Worm (Caenorhabditis elegans) whole organism, dauer: ENCODE results near the gene F13B6.3.

Experiments
- unc-62 ChIP-seq: sonication (generic microtip); optimal IDR thresholded peaks from 2 replicates; lab custom pipeline; 2017; ENCODE audit warnings: missing biosample characterization, missing genetic modification reagents, missing genetic modification characterization

The F13B6.3 gene

DNA sequence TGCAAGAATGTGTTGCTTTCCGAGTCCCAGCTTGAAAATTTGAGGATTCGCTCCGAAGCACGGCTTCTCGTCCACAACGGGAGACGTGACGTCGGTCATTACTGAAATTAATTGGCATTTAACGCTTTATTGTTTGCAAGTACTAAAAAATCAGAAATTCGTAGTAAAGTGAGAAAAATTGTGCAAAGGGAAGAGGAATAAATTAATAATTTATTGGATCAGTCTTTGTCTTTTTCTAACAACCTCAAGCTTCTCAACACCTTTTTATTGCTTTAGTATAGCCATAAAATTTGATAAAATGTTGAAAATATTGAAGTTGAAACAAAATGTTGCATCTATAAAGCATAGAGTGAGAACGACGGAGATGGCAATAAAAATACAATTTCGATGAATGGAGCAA, 14.4 kb downstream of the F13B6.3 start, which contains the start of gene tes-1:
tes-1 (minus strand) TSS at position 101 of the 400 bp plus-strand sequence.
- TF ChIP-seq unc-62 (GFP tag; lab: Kevin White, UChicago): no peak

DNA sequence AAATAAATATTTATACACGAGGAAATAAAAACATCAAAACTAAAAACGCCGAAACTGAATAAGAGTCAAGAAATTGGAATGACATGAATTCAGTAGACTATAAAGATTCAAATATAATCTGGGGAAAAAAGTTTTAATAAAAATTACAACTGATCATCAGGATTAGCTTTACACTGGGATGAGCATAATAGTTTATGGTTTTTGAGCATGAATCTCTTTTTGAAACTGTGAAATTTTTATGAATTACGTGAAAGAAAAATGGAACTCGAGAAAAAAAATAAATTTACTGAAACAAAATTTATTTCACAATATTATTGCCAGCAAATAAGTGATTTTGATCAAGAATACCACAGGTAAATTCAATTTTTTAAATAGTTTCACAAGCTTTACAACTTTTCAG, 18.2 kb downstream of the F13B6.3 start, which contains the start of gene B0496.2:
B0496.2 (plus strand) TSS at position 301 of the 400 bp plus-strand sequence.
- TF ChIP-seq unc-62 (GFP tag; lab: Kevin White, UChicago): no peak

DNA sequence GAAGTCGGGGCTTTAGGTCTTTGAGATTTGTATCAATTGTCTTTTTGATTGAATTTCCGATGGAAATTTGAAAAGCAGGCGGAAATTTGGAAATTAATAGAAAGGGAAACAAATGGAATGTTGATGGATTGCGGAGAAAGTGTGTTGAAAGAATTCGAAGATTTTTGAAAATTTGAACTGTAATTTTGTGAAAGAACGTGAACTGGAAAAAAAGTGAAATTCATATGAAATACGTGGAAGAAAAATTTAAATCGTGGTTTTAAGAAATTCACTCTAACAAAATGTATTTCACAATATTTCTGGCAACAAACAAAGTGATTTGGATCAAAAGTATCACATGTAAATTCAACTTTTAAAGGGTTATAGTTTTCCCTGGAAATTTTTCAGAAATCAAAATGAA, 19.8 kb downstream of the F13B6.3 start, which contains the start of gene B0496.1:
B0496.1 (plus strand) TSS at position 301 of the 400 bp plus-strand sequence.
- no peak for TF ChIP-seq unc-62 (GFP tag; lab: Kevin White, UChicago)

DNA sequence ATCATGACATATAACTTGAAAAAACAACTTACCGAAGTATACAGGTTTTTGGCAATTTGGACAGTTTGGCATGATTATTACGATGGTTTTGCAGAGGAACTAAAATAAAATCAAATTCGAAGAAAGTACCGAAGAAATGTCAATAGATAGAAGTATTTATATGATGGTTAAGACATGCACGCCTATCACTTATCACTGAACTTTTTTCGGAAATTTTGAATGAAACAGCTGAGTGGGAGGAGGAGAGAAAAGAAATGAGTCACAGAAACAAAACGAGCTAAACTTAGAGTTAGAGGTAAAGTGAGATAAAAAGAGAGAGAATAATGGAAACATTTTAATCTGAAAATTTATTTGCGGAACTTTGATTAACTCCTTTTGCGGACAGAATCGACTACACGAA, 20.5 kb downstream of the F13B6.3 start, which contains the start of gene valv-1:
valv-1 (minus strand) TSS at position 101 of the 400 bp plus-strand sequence.
- no peak for TF ChIP-seq unc-62 (GFP tag; lab: Kevin White, UChicago)

DNA sequence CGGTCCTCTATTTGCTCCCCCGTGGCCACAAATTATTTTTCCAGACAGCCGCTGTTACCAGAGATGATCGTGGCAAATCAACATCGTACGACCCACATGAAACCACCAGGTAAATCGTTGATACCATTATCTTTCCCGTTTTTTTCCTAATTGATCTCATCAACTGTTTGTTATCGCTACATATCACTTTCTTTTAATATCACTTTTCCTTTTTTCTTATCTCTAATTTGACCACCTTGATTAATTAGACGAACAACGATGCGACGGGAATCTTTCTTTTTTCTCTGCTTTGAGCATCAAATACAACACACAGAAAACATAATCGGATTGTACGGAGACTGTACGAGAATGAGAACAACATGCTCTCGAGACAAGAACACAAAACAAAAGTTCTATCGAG, 25.5 kb downstream of the F13B6.3 start:
- TF ChIP-seq unc-62 (GFP tag; lab: Kevin White, UChicago): no peak

DNA sequence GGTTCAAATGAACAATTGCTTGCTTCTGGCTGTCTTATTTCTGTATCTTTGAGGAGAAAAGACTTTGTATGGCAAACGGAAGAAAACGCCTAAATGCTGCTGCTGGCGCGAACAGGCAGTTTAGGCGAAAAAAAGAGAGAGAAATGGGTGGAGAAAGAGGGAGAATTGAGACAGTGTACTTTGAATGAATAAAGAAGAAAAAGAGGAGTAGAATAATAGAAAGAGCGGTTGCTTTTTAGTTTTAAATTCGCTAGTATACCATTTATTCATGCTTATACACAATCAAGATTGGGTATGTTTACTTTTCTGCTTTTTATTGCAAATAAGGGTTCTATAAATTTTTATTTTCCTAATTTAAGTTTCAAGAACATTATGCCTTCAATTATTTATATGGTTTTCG, 26.4 kb downstream of the F13B6.3 start:
- TF ChIP-seq unc-62 (GFP tag; lab: Kevin White, UChicago): no peak

DNA sequence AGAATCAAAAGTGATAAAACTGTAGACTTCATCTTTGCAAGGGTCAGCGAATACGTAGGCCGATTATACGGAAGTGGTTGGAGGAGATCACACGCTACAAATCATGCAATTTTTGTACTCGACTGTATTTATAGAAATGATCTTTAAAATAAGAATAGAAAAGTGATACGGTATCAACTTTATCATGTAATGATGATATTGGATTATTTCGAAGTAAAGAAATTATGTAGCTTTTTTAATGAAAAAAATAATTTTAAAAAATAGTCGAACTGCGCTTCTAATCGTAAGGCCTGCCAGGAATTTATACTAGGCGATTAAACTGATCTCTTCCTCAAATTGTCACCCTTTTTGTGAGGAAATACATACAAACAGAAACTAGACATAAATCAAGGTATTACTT, 31.9 kb downstream of the F13B6.3 start, which contains the start of gene B0496.11:
B0496.11 (minus strand) TSS at position 101 of the 400 bp plus-strand sequence.
- TF ChIP-seq unc-62 (GFP tag; lab: Kevin White, UChicago): no peak

DNA sequence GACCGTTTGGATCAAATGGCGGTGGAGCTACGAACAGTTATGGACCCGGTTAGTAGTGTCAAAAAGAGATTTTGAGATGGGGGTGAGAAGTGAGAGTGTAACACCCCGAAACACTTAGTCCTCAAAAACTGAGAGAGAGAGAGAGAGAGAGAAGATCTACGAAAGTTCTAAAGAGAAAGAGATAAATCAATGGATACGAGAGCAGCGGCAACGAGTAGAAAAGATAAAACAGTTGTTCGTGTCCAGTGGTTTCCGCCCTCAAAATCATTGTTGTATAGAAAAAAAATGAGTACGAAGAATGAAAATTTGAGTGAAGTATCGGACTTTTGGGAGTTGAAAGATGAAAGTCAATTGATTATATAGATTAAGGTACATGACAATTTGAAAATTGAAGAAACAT, 36.8 kb downstream of the F13B6.3 start:
- TF ChIP-seq unc-62 (GFP tag; lab: Kevin White, UChicago): no peak

DNA sequence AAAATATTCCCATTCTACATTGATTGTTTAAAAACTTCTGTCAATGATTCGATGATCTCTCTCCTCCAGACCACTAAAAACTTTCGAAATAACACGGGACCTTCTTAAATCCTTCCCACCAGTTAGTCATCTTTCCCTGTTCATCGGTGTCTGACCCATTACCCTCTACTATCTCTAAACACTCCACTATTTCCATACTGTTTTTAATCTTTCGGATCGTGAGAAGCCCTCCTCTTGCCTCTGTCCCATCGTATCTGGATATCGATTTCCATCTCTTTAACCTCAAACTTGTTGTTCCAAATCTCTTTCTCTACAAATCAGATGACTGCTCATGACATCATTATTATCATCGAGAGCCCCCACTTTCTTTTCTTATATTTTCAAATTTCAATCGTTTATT, 37.4 kb downstream of the F13B6.3 start:
- TF ChIP-seq unc-62 (GFP tag; lab: Kevin White, UChicago): no peak

DNA sequence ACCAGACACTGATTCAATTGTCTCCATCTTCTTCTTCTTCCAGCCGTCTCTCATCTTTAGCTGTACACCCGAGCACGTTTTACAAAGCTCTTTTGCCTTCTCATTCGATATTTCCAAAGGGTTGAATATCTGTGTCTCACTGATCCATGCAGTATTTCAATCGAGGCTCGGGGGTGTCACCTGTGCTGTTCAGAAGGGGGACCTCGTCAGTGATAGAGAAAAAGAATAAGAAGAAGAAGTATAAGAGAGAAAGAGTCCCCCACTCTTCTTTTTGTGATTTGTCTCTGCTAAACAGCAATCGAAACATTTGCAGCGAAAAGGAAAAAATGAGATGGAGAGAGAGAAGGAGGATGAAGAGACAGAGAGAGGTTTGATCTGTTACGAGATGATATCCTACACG, 39.7 kb downstream of the F13B6.3 start:
- TF ChIP-seq unc-62 (GFP tag; lab: Kevin White, UChicago): no peak

DNA sequence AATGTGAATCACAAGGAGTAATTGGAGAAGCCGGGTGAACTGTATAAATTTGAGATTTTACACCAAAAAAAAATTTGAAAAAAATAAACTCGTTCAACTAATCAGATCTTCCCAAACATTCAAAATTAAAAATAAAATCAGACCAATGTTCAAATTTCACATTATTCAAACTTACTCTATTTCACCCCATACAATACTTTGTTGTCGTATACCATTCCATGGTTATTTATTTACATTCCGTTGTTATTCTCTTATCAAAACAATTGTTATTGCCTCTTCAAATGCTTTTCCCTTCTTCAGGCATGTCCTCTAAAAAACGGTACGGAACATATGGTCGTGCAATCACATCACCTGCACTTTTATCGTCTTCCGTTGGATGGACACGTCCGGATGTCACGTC, 41.6 kb downstream of the F13B6.3 start, which contains the start of gene unc-82:
unc-82 (plus strand) TSS at position 301 of the 400 bp plus-strand sequence.
- TF ChIP-seq unc-62 (GFP tag; lab: Kevin White, UChicago): no peak

DNA sequence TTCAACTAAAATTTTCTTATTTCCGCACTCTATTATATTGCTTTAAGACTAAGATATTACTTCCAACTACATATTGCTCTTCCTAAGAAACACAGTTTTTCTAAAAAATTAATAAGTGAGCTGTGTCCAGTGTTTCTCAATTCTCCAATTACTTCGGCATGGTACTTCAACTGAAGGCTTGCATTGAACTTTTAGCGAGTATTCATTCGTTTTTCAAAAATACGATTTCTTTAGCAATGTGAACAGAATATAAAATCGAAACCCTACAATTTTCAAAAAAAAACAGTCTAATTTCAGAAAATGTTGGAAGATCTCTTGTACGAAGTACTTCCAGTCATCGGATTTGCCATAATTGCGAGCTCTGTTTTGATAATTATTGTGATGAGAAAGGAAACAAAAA, 44.8 kb downstream of the F13B6.3 start, which contains the start of gene srtx-1:
srtx-1 (plus strand) TSS at position 301 of the 400 bp plus-strand sequence.
- TF ChIP-seq unc-62 (GFP tag; lab: Kevin White, UChicago): no peak

DNA sequence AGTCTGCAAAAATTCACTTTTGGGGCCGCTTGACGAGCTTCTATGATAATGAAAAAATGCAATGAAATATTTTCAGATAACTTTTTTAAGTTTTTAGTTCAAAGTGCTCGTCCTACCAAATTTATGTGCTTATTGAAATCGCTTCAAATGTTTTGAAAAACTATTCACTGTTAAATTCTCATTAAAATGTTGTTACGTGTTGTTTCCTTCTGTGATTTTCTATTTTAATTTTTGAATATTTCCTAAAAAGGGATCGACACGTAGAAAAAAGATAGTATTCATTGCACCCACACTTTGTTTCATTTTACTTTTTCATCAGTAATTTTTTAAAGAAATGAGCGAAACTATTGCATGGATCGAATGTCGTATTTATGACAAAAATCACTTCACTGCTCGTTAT, 46.9 kb downstream of the F13B6.3 start, which contains the start of gene B0496.6:
B0496.6 (plus strand) TSS at position 301 of the 400 bp plus-strand sequence.
- TF ChIP-seq unc-62 (GFP tag; lab: Kevin White, UChicago): no peak

DNA sequence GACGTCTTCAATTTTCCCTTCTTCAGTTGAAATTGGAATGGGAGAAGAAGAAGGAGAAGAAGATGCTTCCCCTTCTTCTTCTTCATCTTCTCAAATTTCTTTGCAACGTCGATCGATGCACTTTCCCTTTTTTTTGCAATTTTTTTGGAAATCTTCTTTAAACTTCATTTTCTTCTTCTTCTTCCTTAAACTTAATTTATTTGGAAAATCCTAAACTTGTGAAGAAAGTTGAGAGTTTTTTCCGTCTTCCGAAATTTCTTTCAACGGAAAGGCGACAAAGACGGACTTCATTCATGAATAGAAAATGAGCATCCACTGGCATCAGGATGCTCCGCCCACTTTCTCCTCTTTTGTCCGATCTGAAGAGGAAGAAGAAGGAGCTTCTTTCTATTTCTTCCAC, 51.6 kb downstream of the F13B6.3 start:
- no peak for TF ChIP-seq unc-62 (GFP tag; lab: Kevin White, UChicago)

DNA sequence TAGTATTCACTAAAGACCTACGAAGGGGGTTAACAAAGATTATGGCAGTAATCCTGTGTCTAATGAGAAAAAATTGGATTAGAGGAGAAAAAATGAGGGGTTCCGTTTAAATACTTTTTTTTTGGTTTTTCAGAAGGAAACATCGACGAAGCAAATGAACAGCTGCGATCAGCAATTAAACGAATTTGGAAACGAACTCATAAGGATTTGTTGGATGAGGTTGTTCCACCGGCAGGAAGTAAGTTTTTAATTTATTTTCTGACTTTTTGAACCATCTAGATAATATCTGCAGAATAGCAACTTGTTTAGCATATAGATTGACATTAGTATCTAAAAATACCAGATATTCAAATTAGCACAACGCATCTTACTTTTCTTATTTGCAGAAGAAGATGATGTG, 52.2 kb downstream of the F13B6.3 start:
- TF ChIP-seq unc-62 (GFP tag; lab: Kevin White, UChicago): no peak
